Worm (Caenorhabditis elegans): ENCODE results near the gene dot-1.4.

DNA sequence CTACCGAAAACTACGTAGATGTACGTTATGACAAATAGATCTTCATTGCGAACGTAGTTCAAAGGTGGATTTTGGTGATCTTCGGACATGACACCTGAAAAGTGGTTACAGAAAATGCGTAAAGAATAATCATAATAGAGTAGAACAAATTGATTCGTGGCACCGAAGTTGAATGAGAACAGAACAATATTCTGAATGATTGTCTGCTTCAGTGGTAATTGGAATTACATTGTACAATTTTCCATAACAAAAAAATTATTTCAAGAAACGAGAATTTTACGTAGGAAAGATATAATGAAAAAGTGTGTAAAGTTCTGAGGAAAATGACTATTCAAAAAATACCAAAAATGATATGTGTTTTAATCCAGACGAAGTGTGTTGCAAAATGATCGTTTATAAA, 28.8 kb downstream of the dot-1.4 start, which contains the start of gene Y62H9A.10:
- no peak for TF ChIP-seq flt-1 (GFP tag; IDR thresholded peaks at IDR 0.05)
- TF ChIP-seq ets-7 (tag; optimal IDR thresholded peaks at IDR 0.05), result no peak
